Worm (Caenorhabditis elegans) whole organism, L2 larva: Measurements from ENCODE around the gene C23H3.5.

Source experiments
- C34F6.9 ChIP-seq: fragments of 150-350 bp; optimal IDR thresholded peaks from 2 replicates; lab custom pipeline; 2014; ENCODE audit warnings: missing biosample characterization, missing genetic modification characterization
- F13H6.1 ChIP-seq: sonication (generic microtip); optimal IDR thresholded peaks from 2 replicates; lab custom pipeline; 2016; ENCODE audit warnings: missing genetic modification characterization, missing compliant biosample characterization
- R02D3.7 ChIP-seq: fragments of 150-350 bp; optimal IDR thresholded peaks from 2 replicates; lab custom pipeline; 2014; ENCODE audit warnings: missing biosample characterization, missing genetic modification characterization
- Y55F3AM.14 ChIP-seq: fragments of 200-800 bp; sonication (Bioruptor generic); optimal IDR thresholded peaks from 2 replicates; lab custom pipeline; 2018; ENCODE audit warnings: mild to moderate bottlenecking, missing genetic modification characterization, missing compliant biosample characterization
- ZK546.5 ChIP-seq: sonication (generic microtip); optimal IDR thresholded peaks from 2 replicates; lab custom pipeline; 2017; ENCODE audit warnings: missing biosample characterization, missing genetic modification characterization
- alr-1 ChIP-seq: fragments of 150-350 bp; optimal IDR thresholded peaks from 2 replicates; lab custom pipeline; 2014; ENCODE audit warnings: missing biosample characterization, missing genetic modification characterization
- aly-2 ChIP-seq: fragments of 150-350 bp; optimal IDR thresholded peaks from 2 replicates; lab custom pipeline; 2014; ENCODE audit warnings: missing biosample characterization, missing genetic modification characterization
- ceh-16 ChIP-seq: fragments of 150-350 bp; optimal IDR thresholded peaks from 2 replicates; lab custom pipeline; 2014; ENCODE audit warnings: missing biosample characterization, missing genetic modification characterization
- ceh-82 ChIP-seq: fragments of 150-350 bp; optimal IDR thresholded peaks from 2 replicates; lab custom pipeline; 2014; ENCODE audit warnings: missing biosample characterization, missing genetic modification characterization
- crh-2 ChIP-seq: sonication (generic microtip); optimal IDR thresholded peaks from 2 replicates; lab custom pipeline; 2017; ENCODE audit warnings: missing biosample characterization, missing genetic modification characterization
- dmd-4 ChIP-seq: sonication (generic microtip); optimal IDR thresholded peaks from 2 replicates; lab custom pipeline; 2017; ENCODE audit warnings: missing biosample characterization, missing genetic modification characterization
- egl-27 ChIP-seq: sonication (generic microtip); optimal IDR thresholded peaks from 3 replicates; lab custom pipeline; 2017; ENCODE audit warnings: missing biosample characterization, missing genetic modification reagents, missing genetic modification characterization
- elt-1 ChIP-seq: fragments of 150-350 bp; optimal IDR thresholded peaks from 2 replicates; lab custom pipeline; 2014; ENCODE audit warnings: missing biosample characterization, missing genetic modification characterization
- fos-1 ChIP-seq: fragments of 150-350 bp; optimal IDR thresholded peaks from 2 replicates; lab custom pipeline; 2014; ENCODE audit warnings: missing biosample characterization, missing genetic modification characterization
- gmeb-1 ChIP-seq: fragments of 150-350 bp; optimal IDR thresholded peaks from 2 replicates; lab custom pipeline; 2014; ENCODE audit warnings: missing biosample characterization, missing genetic modification characterization
- lin-13 ChIP-seq: fragments of 150-350 bp; optimal IDR thresholded peaks from 2 replicates; lab custom pipeline; 2014; ENCODE audit warnings: missing biosample characterization, missing genetic modification reagents, missing genetic modification characterization
- mab-5 ChIP-seq: fragments of 150-350 bp; optimal IDR thresholded peaks from 2 replicates; lab custom pipeline; 2014; ENCODE audit warnings: missing biosample characterization, missing genetic modification characterization
- mdl-1 ChIP-seq, 2 experiments: fragments of 150-350 bp in 1 of 2; sonication (generic microtip) in 1 of 2; optimal IDR thresholded peaks; 2 replicates each; lab custom pipeline; 2017; ENCODE audit warnings: missing biosample characterization in 2 of 2, missing genetic modification characterization in 2 of 2
- nhr-129 ChIP-seq: fragments of 150-350 bp; optimal IDR thresholded peaks from 2 replicates; lab custom pipeline; 2014; ENCODE audit warnings: missing biosample characterization, missing genetic modification characterization
- nhr-21 ChIP-seq: fragments of 150-350 bp; optimal IDR thresholded peaks from 2 replicates; lab custom pipeline; 2014; ENCODE audit warnings: missing biosample characterization, missing genetic modification characterization
- nhr-23 ChIP-seq: fragments of 150-350 bp; optimal IDR thresholded peaks from 2 replicates; lab custom pipeline; 2014; ENCODE audit warnings: missing biosample characterization, missing genetic modification reagents, missing genetic modification characterization
- nhr-237 ChIP-seq: fragments of 150-350 bp; optimal IDR thresholded peaks from 2 replicates; lab custom pipeline; 2014; ENCODE audit warnings: missing biosample characterization, missing genetic modification characterization
- nhr-25 ChIP-seq: fragments of 150-350 bp; sonication (generic microtip); optimal IDR thresholded peaks from 3 replicates; lab custom pipeline; 2014; ENCODE audit warnings: missing biosample characterization, missing genetic modification characterization
- nhr-6 ChIP-seq: fragments of 150-350 bp; optimal IDR thresholded peaks from 2 replicates; lab custom pipeline; 2014; ENCODE audit warnings: missing biosample characterization, missing genetic modification characterization
- nhr-77 ChIP-seq: fragments of 150-350 bp; optimal IDR thresholded peaks from 2 replicates; lab custom pipeline; 2014; ENCODE audit warnings: missing biosample characterization, missing genetic modification characterization
- peb-1 ChIP-seq: fragments of 150-350 bp; optimal IDR thresholded peaks from 2 replicates; lab custom pipeline; 2014; ENCODE audit warnings: missing biosample characterization, missing genetic modification characterization
- sem-4 ChIP-seq: fragments of 150-350 bp; optimal IDR thresholded peaks from 2 replicates; lab custom pipeline; 2014; ENCODE audit warnings: missing biosample characterization, missing genetic modification reagents, missing genetic modification characterization
- skn-1 ChIP-seq: sonication (generic microtip); optimal IDR thresholded peaks from 2 replicates; lab custom pipeline; 2017; ENCODE audit warnings: missing biosample characterization, missing genetic modification characterization
- sma-3 ChIP-seq: sonication (generic microtip); optimal IDR thresholded peaks from 2 replicates; lab custom pipeline; 2016; ENCODE audit warnings: missing genetic modification reagents, missing genetic modification characterization, missing compliant biosample characterization
- unc-55 ChIP-seq: fragments of 150-350 bp; sonication (generic microtip); optimal IDR thresholded peaks from 3 replicates; lab custom pipeline; 2014; ENCODE audit warnings: missing biosample characterization, missing genetic modification reagents, missing genetic modification characterization
- unc-62 ChIP-seq: fragments of 150-350 bp; optimal IDR thresholded peaks from 2 replicates; lab custom pipeline; 2014; ENCODE audit warnings: missing biosample characterization, missing genetic modification reagents, missing genetic modification characterization
- zag-1 ChIP-seq: fragments of 150-350 bp; optimal IDR thresholded peaks from 2 replicates; lab custom pipeline; 2014; ENCODE audit warnings: missing biosample characterization, missing genetic modification characterization
- ztf-1 ChIP-seq: fragments of 200-800 bp; sonication (Bioruptor generic); conservative IDR thresholded peaks from 2 replicates; pipeline ENCODE4 v1.3.6; 2022; ENCODE audit warnings: missing genetic modification characterization, missing compliant biosample characterization

Gene C23H3.5

DNA sequence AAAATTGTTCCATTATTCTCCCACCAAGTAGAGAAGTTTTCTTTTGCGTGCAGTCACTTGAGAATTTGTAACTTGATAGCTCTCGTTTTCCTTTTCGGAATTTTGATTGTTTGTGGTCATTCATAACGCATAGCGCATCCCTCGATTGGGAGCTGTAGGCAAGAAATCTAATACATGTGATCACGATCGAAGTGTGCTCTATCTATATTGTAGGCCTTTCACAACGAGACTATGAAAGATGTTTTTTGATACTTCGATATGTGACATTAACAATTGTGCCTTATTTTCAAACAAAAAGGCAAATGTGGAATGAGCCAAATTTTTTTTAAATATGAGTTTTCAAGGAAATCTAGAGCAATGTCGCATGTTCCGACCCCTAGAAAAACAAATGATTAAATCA, 28.5 kb downstream of the C23H3.5 start:
- TF ChIP-seq crh-2 (tag; lab: Kevin White, UChicago): no peak
- TF ChIP-seq alr-1 (tag; lab: Kevin White, UChicago): no peak
- TF ChIP-seq ceh-82 (tag; lab: Kevin White, UChicago): no peak
- TF ChIP-seq sem-4 (tag; lab: Kevin White, UChicago): no peak
- no peak for TF ChIP-seq nhr-77 (tag; lab: Kevin White, UChicago)
- TF ChIP-seq egl-27 (tag; lab: Kevin White, UChicago): no peak
- TF ChIP-seq zag-1 (tag; lab: Kevin White, UChicago): no peak
- no peak for TF ChIP-seq skn-1 (tag; lab: Kevin White, UChicago)
- TF ChIP-seq aly-2 (tag; lab: Kevin White, UChicago): no peak
- no peak for TF ChIP-seq gmeb-1
- TF ChIP-seq unc-62 (GFP tag; lab: Kevin White, UChicago): no peak
- TF ChIP-seq C34F6.9 (tag; lab: Kevin White, UChicago): no peak
- TF ChIP-seq ZK546.5 (tag; lab: Kevin White, UChicago): no peak
- no peak for TF ChIP-seq lin-13 (GFP tag; lab: Kevin White, UChicago)
- no peak for TF ChIP-seq elt-1 (tag; lab: Kevin White, UChicago)
- no peak for TF ChIP-seq fos-1 (tag; lab: Kevin White, UChicago)
- no peak for TF ChIP-seq dmd-4 (tag; lab: Kevin White, UChicago)
- no peak for TF ChIP-seq nhr-21 (tag; lab: Kevin White, UChicago)
- no peak for TF ChIP-seq nhr-25 (tag; lab: Kevin White, UChicago)

DNA sequence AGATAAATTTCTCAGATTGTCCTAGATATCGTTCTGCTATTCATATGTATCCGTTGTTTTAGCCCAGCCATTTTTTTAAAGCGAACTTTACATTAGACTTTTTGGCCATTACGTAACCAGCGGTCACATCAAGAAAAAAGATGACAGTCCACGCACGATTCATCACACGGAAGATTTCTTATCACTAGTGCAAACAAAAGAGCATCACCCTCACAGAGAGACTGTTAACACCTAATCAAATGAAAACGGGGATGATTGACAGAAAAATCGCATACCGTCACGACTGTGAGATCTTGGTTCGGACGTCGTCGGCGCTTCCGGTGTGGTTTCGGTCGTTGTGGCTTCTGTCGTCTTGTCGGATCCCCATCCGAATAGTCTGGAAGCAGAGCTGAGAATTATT, 29.3 kb downstream of the C23H3.5 start:
- no peak for TF ChIP-seq unc-55 (GFP tag; lab: Kevin White, UChicago)
- TF ChIP-seq fos-1 (tag; lab: Kevin White, UChicago): peak; percentile 66

DNA sequence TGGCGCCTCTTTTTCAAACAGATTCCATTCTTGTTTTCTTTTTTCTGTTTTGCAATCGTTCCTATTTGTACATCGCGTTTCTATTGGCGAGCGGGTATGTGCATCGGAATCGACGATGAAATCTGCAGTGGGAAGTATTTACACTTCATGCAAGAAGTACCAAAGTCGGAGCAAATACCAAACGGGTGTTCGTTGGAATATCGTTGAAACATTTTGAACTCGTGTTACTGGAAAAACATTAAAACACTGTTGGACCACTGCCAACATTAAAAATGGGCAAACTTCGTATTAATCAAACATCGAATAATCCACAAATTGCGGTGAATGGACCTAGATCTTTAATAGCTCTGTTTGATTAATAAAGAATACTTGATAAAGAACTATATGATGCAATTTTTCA, 31.8 kb downstream of the C23H3.5 start, which contains the start of gene C23H3.9:
Gene C23H3.9, minus strand, starts transcription at position 101 of the 400 bp plus-strand sequence.
- no peak for TF ChIP-seq zag-1 (tag; lab: Kevin White, UChicago)
- TF ChIP-seq nhr-6: no peak
- TF ChIP-seq ztf-1 (GFP tag; lab: Robert Waterston, UW): no peak

DNA sequence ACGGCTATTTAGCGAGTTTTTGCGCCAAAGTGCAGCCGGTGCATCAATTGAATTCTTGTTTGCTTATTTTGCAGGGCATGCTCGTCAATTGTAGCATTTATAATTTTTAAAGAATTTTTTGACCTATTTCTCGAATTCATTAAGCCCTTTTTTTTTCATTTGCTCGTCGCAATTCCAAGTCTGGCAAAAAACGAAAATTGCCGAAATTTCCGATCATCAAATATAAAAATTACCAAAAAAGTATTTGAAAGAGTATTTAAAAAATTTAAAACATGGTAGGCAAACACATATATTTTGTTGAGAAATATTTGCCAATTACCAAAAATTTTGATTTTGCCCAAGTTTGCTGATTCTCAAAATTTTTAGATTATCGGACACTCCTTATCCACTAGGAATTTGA, 36.8 kb downstream of the C23H3.5 start, which contains the start of gene C50D2.6:
Gene C50D2.6, plus strand, starts transcription at position 301 of the 400 bp plus-strand sequence.
- no peak for TF ChIP-seq mab-5 (tag; lab: Kevin White, UChicago)
- no peak for TF ChIP-seq aly-2 (tag; lab: Kevin White, UChicago)
- TF ChIP-seq sma-3: no peak
- TF ChIP-seq Y55F3AM.14: no peak
- no peak for TF ChIP-seq nhr-129
- no peak for TF ChIP-seq nhr-21 (tag; lab: Kevin White, UChicago)

DNA sequence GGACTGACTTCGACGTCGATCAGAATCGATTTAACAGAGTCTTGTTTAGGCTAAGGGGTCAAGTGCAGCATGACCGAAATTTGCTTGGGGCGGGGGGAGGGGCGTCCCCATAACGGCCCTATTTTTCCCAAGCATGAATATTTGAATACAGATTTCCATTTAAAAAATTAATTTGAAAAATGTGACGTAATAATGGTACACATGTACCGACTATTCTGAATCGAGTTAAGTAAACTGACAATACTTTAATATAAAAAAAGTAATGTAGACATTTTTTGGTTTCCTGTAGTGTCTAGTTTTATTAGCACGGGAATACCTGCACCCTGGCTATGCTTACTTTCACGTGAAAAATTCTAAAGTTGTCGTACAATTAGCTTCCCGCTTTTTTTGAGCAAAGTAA, 39.4 kb downstream of the C23H3.5 start:
- no peak for TF ChIP-seq elt-1 (tag; lab: Kevin White, UChicago)
- TF ChIP-seq mdl-1 (tag; optimal IDR thresholded peaks at IDR 0.05; lab: Kevin White, UChicago): no peak
- TF ChIP-seq dmd-4 (tag; lab: Kevin White, UChicago): no peak
- no peak for TF ChIP-seq lin-13 (GFP tag; lab: Kevin White, UChicago)
- no peak for TF ChIP-seq skn-1 (tag; lab: Kevin White, UChicago)
- no peak for TF ChIP-seq unc-55 (GFP tag; lab: Kevin White, UChicago)
- TF ChIP-seq F13H6.1 (tag; lab: Kevin White, UChicago): no peak
- TF ChIP-seq R02D3.7 (tag; lab: Kevin White, UChicago): no peak
- TF ChIP-seq peb-1: no peak
- TF ChIP-seq nhr-25 (tag; lab: Kevin White, UChicago): no peak
- no peak for TF ChIP-seq Y55F3AM.14
- no peak for TF ChIP-seq ZK546.5 (tag; lab: Kevin White, UChicago)
- TF ChIP-seq nhr-23: no peak
- TF ChIP-seq, all 48 proteins: peak for 0

DNA sequence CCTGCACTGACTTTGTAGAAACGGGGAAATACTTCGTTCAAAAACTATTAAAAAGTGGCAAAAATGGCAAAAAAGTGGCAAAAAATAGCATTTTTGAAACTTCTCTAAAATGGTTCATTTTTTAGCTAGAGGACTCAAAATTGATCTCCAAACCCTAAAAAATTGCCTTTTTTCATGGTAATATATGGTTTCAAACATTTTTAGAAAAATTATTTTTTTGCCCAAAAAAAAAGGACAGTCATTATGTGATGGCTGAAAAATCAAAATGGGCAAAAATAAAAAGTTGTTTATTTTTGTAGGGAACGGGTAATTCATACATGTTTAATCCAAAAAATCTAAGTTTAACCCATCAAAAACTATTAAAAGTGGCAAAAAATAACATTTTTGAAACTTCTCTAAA, 40.6 kb downstream of the C23H3.5 start:
- no peak for TF ChIP-seq mdl-1 (tag; optimal IDR thresholded peaks at IDR 0.05; lab: Kevin White, UChicago)
- TF ChIP-seq peb-1: no peak
- no peak for TF ChIP-seq nhr-25 (tag; lab: Kevin White, UChicago)
- no peak for TF ChIP-seq nhr-6
- no peak for TF ChIP-seq nhr-237 (tag; lab: Kevin White, UChicago)
- no peak for TF ChIP-seq ceh-16
